Worm (Caenorhabditis elegans) whole organism, midembryonic: ENCODE results near the gene qua-1.

Experiments used
- T22C8.4 ChIP-seq: fragments of 200-800 bp; sonication (Bioruptor generic); IDR thresholded peaks from 2 replicates; pipeline ENCODE4 v1.3.6; 2022; ENCODE audit warnings: missing genetic modification characterization, missing compliant biosample characterization
- cog-1 ChIP-seq: sonication (generic microtip); optimal IDR thresholded peaks from 2 replicates; lab custom pipeline; 2016; ENCODE audit warnings: missing genetic modification characterization, missing compliant biosample characterization
- flt-1 ChIP-seq: fragments of 200-800 bp; sonication (Bioruptor generic); IDR thresholded peaks from 2 replicates; pipeline ENCODE4 v1.3.6; 2022; ENCODE audit warnings: missing genetic modification characterization, missing compliant biosample characterization
- klf-2 ChIP-seq: fragments of 200-800 bp; sonication (Bioruptor generic); conservative IDR thresholded peaks from 2 replicates; pipeline ENCODE4 v1.3.6; 2022; ENCODE audit warnings: missing genetic modification reagents, missing genetic modification characterization, missing compliant biosample characterization
- med-1 ChIP-seq: sonication (generic microtip); optimal IDR thresholded peaks from 2 replicates; lab custom pipeline; 2017; ENCODE audit warnings: missing genetic modification characterization, mild to moderate bottlenecking, missing compliant biosample characterization, antibody characterized with exemption, missing genetic modification reagents; ENCODE audit not compliant: insufficient read depth
- ref-1 ChIP-seq: fragments of 200-800 bp; sonication (Bioruptor generic); conservative IDR thresholded peaks from 2 replicates; pipeline ENCODE4 v1.3.6; 2022; ENCODE audit warnings: missing genetic modification reagents, missing genetic modification characterization, missing compliant biosample characterization
- tab-1 ChIP-seq: fragments of 200-800 bp; sonication (Bioruptor generic); IDR thresholded peaks from 2 replicates; pipeline ENCODE4 v1.3.6; 2022; ENCODE audit warnings: missing genetic modification characterization, missing compliant biosample characterization
- ztf-23 ChIP-seq: fragments of 200-800 bp; sonication (Bioruptor generic); IDR thresholded peaks from 2 replicates; pipeline ENCODE4 v1.3.6; 2022; ENCODE audit warnings: missing genetic modification reagents, missing genetic modification characterization, missing compliant biosample characterization
- ztf-29 ChIP-seq: fragments of 200-800 bp; sonication (Bioruptor generic); IDR thresholded peaks from 2 replicates; pipeline ENCODE4 v1.3.6; 2022; ENCODE audit warnings: missing genetic modification reagents, missing genetic modification characterization, missing compliant biosample characterization

qua-1 gene

DNA sequence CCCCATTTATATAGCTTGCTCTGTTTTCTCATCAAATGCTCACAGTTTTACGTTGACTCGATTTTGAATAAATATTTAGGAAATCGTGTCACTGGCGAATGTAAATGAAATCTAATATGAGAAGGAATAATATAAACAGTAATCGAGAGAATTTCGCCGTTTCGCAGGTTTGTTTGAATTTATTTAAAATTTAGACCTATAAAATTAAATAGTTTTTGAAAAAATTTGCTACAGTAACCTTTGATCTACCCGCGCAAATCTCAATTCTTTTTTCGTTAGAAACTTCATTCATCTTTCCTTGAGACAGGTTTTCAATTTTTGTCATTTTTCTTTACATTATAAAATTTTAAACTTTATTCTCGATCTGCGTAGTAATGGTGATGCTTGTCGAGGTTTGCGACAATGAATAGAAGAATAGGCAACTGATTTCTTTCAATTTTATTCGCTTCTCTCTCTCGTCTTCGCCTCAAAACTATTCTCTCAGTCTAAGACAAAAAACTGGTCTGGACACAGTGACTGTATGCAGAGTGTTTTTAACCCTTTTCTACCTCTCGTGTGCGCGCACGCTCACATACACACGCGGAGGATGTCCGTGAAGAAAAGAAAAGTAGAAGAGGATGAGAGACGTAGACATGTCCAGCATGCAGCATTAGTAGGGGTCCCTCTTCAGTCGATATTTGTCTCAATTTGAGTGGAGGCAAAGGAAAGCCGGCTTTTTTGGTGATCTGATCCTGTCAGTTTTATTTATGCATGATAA lies 23.9 kb downstream of the qua-1 start, which contains the start of gene dab-1:
TSS of gene dab-1 (plus strand) at position 78 of the 757 bp plus-strand sequence.
- no peak for TF ChIP-seq ref-1 (GFP tag; lab: Robert Waterston, UW)
- TF ChIP-seq T22C8.4 (GFP tag; lab: Robert Waterston, UW) = no peak
- no peak for TF ChIP-seq cog-1
- TF ChIP-seq tab-1 (GFP tag; lab: Robert Waterston, UW) = no peak
- no peak for TF ChIP-seq med-1 (GFP tag; lab: Kevin White, UChicago)
- no peak for TF ChIP-seq ztf-29 (GFP tag; lab: Robert Waterston, UW)
- TF ChIP-seq klf-2 (GFP tag; lab: Robert Waterston, UW) = no peak
- no peak for TF ChIP-seq ztf-23 (GFP tag; lab: Robert Waterston, UW)

DNA sequence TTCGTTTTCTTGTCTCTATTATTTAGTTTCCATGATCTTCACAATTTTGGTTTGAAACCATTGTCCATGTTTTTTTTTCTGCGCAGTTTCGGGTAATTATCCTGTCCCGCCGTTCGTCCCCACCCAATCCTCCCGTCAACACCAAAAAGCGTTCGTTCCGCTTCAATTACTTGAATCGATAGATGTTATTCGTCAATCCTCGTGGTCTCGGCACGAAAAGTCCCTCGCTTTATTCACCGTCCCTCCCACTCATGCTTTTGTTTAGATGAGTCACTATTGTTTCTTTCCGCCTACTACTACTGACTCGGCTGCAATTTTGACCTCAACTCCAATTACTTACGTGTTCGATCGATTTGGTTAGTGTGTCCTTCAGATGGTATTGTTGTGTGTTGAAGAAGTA lies 24.8 kb downstream of the qua-1 start:
- TF ChIP-seq cog-1 (no peak), tab-1 (GFP tag; lab: Robert Waterston, UW) (no peak), flt-1 (GFP tag; lab: Robert Waterston, UW) (no peak), ztf-29 (GFP tag; lab: Robert Waterston, UW) (no peak), med-1 (GFP tag; lab: Kevin White, UChicago) (no peak), T22C8.4 (GFP tag; lab: Robert Waterston, UW) (no peak), ztf-23 (GFP tag; lab: Robert Waterston, UW) (no peak), klf-2 (GFP tag; lab: Robert Waterston, UW) (no peak), ref-1 (GFP tag; lab: Robert Waterston, UW) (no peak)

DNA sequence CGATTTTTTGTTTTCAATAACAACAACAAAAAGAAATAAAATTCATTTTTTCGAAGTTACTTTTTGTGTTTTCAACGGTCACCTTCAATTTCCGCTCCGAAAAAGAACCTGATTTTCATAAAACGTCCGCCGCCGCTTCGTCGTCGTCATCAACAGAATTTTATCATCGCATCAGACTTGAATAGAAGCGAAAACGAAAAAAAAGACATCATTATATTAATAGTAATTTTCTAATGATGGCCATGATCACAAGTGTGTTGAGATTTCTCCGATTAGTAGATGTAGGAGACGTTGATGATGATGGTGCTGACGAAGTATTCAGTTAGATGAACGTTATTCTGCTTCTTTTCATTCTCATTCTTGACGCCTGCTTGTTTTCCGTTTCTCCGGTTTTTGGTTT lies 25.3 kb downstream of the qua-1 start:
- TF ChIP-seq ref-1 (GFP tag; lab: Robert Waterston, UW) = no peak
- no peak for TF ChIP-seq ztf-29 (GFP tag; lab: Robert Waterston, UW)
- TF ChIP-seq tab-1 (GFP tag; lab: Robert Waterston, UW) = no peak
- TF ChIP-seq ztf-23 (GFP tag; lab: Robert Waterston, UW) = no peak
- no peak for TF ChIP-seq flt-1 (GFP tag; lab: Robert Waterston, UW)
- TF ChIP-seq med-1 (GFP tag; lab: Kevin White, UChicago) = no peak
- TF ChIP-seq klf-2 (GFP tag; lab: Robert Waterston, UW) = no peak
- no peak for TF ChIP-seq cog-1
- no peak for TF ChIP-seq T22C8.4 (GFP tag; lab: Robert Waterston, UW)

DNA sequence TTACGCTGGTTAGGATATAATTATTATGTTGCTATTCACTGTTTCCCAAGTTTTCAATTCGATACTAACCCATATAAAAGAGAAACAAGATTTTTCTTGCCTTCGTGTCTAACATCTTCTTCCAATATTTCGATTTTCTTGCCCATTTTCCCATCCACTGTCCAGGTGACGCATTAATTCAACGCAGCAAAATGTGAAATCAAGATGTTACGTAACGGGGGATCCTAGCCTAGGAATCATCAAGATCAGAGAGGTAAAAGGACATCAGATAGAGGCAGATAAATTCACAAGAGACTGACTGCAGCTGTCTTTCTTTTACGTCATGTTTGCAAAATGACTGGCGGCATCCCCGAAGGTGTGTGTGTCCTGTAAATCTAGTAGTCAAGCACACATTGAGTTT lies 26.0 kb downstream of the qua-1 start:
- TF ChIP-seq cog-1 (no peak), T22C8.4 (GFP tag; lab: Robert Waterston, UW) (no peak), med-1 (GFP tag; lab: Kevin White, UChicago) (no peak), ztf-23 (GFP tag; lab: Robert Waterston, UW) (no peak), ztf-29 (GFP tag; lab: Robert Waterston, UW) (no peak), klf-2 (GFP tag; lab: Robert Waterston, UW) (no peak), ref-1 (GFP tag; lab: Robert Waterston, UW) (no peak), flt-1 (GFP tag; lab: Robert Waterston, UW) (no peak), tab-1 (GFP tag; lab: Robert Waterston, UW) (no peak)

DNA sequence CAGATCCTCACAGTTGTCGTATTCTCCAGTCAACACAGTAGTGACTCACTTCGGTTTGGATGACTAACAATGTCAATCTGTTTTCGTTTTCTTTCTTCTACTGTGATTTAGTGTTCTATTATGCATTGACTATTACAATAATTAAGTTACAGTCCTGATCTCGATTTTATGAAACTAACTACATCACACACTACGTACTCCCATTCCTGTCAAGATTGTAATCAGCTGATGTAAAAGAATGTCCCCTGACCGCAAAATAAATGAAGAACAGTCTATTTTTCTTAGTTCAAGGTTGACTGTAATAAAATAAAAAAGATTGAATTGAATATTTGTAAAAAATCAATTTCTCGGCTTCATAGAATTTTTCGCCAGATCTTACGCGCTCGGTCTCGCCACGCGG lies 26.7 kb downstream of the qua-1 start:
- TF ChIP-seq flt-1 (GFP tag; lab: Robert Waterston, UW) = no peak

DNA sequence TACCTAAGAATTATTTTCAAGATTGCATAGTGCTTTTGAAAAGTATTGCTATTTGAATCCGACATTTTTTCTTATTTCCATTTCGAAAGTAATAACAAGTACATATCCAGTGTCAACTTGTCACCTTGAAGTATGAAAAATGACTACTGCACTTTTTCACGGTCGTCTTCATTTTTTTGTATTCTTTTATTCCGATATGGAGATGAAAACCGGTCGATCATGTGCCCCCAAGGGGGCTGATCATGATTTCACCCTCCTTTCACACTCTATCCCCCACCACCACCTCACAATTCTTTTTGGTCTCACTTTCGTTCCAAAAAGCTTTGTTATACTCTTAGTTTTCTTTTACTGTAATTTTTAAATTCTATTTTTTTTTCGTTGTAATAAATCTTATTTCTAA lies 27.3 kb downstream of the qua-1 start:
- no peak for TF ChIP-seq ztf-29 (GFP tag; lab: Robert Waterston, UW)
- no peak for TF ChIP-seq cog-1

DNA sequence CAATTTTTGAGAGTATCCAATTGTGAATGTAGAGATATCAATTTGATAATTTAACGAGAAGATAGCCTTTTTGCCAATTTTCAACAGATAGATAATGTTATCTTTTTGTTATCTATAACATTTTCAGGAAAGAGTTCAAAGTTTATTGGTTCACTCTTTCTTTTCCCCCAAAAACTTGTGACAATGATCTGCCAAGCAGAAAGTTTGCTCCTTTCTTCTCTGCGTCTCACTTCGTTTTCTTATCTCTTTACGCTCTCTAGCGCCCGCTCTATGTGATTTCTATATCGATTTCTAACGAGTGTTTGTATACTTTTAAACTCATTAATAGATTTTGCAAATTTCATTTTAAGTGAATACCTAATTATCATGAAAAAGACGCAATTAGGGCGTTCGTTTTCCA lies 27.9 kb downstream of the qua-1 start:
- TF ChIP-seq ztf-29 (GFP tag; lab: Robert Waterston, UW) = no peak
- TF ChIP-seq ztf-23 (GFP tag; lab: Robert Waterston, UW) = no peak
- no peak for TF ChIP-seq ref-1 (GFP tag; lab: Robert Waterston, UW)
- TF ChIP-seq med-1 (GFP tag; lab: Kevin White, UChicago) = no peak
- no peak for TF ChIP-seq klf-2 (GFP tag; lab: Robert Waterston, UW)
- TF ChIP-seq cog-1 = no peak
- no peak for TF ChIP-seq flt-1 (GFP tag; lab: Robert Waterston, UW)
- TF ChIP-seq tab-1 (GFP tag; lab: Robert Waterston, UW) = no peak
- no peak for TF ChIP-seq T22C8.4 (GFP tag; lab: Robert Waterston, UW)

DNA sequence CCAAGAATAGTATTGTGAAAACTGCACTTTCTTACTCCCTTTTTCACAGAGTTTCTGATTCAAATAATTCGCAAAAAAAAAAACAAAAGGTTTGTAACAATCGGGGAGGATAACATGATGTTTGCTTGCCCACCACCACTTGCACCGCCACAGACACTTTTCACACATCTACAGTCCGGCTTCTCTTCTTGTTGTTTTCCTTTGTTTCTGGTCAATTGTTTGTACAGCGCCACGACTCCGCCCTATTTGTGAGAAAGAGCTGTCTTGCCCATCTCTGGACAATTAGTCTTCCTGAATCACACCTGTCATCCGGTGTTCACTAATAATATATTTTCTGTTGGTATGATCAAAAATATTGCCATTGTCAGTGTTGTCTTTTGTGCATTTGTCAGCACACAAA lies 32.4 kb downstream of the qua-1 start, which contains the start of gene M110.9:
TSS of gene M110.9 (plus strand) at position 301 of the 400 bp plus-strand sequence.
- TF ChIP-seq flt-1 (GFP tag; lab: Robert Waterston, UW) (no peak), klf-2 (GFP tag; lab: Robert Waterston, UW) (no peak), ztf-29 (GFP tag; lab: Robert Waterston, UW) (no peak), T22C8.4 (GFP tag; lab: Robert Waterston, UW) (no peak), med-1 (GFP tag; lab: Kevin White, UChicago) (no peak), tab-1 (GFP tag; lab: Robert Waterston, UW) (no peak), cog-1 (no peak), ref-1 (GFP tag; lab: Robert Waterston, UW) (no peak), ztf-23 (GFP tag; lab: Robert Waterston, UW) (no peak)

DNA sequence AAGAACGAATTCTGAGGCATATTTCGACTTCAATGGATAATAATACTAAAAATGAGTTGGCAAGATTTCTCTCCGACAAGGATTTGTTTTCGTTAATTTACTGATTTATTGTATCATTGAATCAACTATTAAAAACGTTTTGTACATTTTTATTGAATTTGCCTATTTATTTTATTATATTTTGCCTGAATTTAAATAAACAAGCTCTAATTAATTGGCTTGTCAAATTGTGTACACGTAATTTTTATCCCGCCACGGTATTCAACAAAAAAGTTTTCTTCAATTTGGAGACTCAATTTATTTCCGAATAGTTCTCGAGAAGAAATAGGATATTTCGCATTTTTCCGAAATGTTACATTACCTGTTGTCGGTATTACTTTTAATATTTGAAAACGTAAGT lies 33.9 kb downstream of the qua-1 start, which contains the start of gene M110.7:
TSS of gene M110.7 (plus strand) at position 301 of the 400 bp plus-strand sequence.
- TF ChIP-seq cog-1 (no peak), ztf-29 (GFP tag; lab: Robert Waterston, UW) (no peak), T22C8.4 (GFP tag; lab: Robert Waterston, UW) (no peak), flt-1 (GFP tag; lab: Robert Waterston, UW) (no peak), ref-1 (GFP tag; lab: Robert Waterston, UW) (no peak), ztf-23 (GFP tag; lab: Robert Waterston, UW) (no peak), klf-2 (GFP tag; lab: Robert Waterston, UW) (no peak), med-1 (GFP tag; lab: Kevin White, UChicago) (no peak)
